Worm (Caenorhabditis elegans): ENCODE data around the gene F21H12.3.

DNA sequence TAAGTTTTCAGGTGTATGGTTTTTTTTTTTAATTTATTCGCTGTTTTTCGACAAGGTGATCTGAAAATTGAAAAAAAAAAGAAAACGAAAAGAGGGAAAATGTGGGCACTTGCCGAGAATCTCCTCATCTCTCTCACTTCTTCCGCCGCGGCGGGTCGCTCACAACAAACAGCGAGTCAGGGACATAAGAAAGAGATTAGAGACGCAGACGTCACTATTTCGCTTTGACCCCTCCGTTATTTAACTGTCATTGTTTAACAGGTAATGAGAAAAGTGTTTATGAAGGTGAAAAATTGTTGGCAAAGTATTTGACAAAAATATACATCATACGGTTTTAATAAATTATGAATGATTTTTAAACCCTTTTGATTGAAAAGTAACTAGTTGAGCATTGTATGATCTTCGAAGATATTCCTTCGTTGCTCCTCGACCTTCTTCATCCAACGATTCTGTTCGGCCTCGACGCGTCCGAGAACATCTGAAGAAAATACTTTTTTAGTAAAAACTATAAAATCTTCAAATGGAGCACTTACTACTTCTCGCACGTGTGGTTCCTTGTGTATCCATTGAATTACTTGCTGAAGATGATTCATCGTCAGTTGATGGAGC, 36.6 kb upstream of the F21H12.3 start:
- no peak for TF ChIP-seq tbx-11 (GFP tag; IDR thresholded peaks at IDR 0.05)
- TF ChIP-seq ama-1 (optimal IDR thresholded peaks at IDR 0.05): no peak
- no peak for TF ChIP-seq hnd-1 (tag; optimal IDR thresholded peaks at IDR 0.05)
- TF ChIP-seq flt-1 (GFP tag; IDR thresholded peaks at IDR 0.05): no peak
- TF ChIP-seq aly-1 (tag; optimal IDR thresholded peaks at IDR 0.05): no peak
- no peak for TF ChIP-seq sea-1 (GFP tag; conservative IDR thresholded peaks at IDR 0.05)
- no peak for TF ChIP-seq ceh-36 (tag; optimal IDR thresholded peaks at IDR 0.05)
- TF ChIP-seq F13C5.2 (tag; optimal IDR thresholded peaks at IDR 0.05): no peak
- no peak for TF ChIP-seq hmbx-1 (tag; optimal IDR thresholded peaks at IDR 0.05)
- no peak for TF ChIP-seq tra-4 (tag; optimal IDR thresholded peaks at IDR 0.05)
- TF ChIP-seq ceh-13 (GFP tag; optimal IDR thresholded peaks at IDR 0.05): no peak
- TF ChIP-seq ets-7 (tag; optimal IDR thresholded peaks at IDR 0.05): no peak
- TF ChIP-seq tbx-37 (GFP tag; conservative IDR thresholded peaks at IDR 0.05): no peak

Data from whole organism, early embryonic.